Worm (Caenorhabditis elegans) whole organism, L4/young adult: ENCODE measurements around the gene srt-22.

Experiments used
- W03F9.2 ChIP-seq: fragments of 150-350 bp; optimal IDR thresholded peaks from 2 replicates; lab custom pipeline; 2014; ENCODE audit warnings: missing biosample characterization, missing genetic modification characterization
- dao-5 ChIP-seq: sonication (generic microtip); optimal IDR thresholded peaks from 2 replicates; lab custom pipeline; 2016; ENCODE audit warnings: missing genotype, missing genetic modification characterization, moderate library complexity, missing compliant biosample characterization
- him-1 ChIP-seq: sonication (generic microtip); optimal IDR thresholded peaks from 2 replicates; lab custom pipeline; 2016; ENCODE audit warnings: missing genotype, missing genetic modification reagents, missing genetic modification characterization, missing compliant biosample characterization

srt-22 gene

ce11 chrV:15285984-15286383 is 29.7 kb downstream of the srt-22 start:
- TF ChIP-seq W03F9.2 (tag; lab: Kevin White, UChicago), result no peak
- TF ChIP-seq him-1 (tag; lab: Kevin White, UChicago), result no peak
- no peak for TF ChIP-seq dao-5

DNA sequence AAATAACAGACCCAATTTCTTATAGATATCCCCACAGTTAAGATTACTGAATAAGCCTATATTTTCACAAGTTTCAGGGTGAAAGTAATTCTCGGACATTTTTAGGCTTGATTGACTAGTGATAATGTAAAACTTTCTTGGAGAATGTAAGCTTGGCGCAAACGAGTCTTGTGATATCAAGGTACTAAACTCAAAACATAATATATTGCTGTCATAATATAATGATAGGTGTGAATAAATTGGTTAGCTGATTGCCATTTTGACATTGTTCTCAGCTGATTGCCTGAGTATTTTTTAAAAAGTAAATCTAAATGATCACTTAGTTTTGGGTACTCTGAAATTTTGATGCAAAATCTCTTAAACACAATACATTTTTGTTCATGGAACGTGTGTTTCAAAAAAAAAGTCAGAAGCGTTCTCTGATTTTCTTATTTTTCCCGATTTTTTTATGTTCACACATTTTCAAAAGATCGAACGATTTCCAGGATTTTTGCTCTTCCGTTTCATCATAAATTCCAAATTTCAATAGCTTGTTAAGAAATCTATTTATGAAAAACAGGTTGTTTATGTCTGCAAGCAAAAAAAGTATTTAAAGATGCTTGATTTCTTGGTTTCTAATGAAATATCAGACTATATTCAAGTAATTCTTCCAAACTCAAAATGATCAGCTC is 34.3 kb downstream of the srt-22 start, which contains the start of the genes srw-19 and srx-51:
Gene srw-19, minus strand, starts transcription at position 101 of the 671 bp plus-strand sequence.
Gene srx-51, plus strand, starts transcription at position 621 of the 671 bp plus-strand sequence.
- TF ChIP-seq him-1 (tag; lab: Kevin White, UChicago) (no peak), dao-5 (no peak), W03F9.2 (tag; lab: Kevin White, UChicago) (no peak)

DNA sequence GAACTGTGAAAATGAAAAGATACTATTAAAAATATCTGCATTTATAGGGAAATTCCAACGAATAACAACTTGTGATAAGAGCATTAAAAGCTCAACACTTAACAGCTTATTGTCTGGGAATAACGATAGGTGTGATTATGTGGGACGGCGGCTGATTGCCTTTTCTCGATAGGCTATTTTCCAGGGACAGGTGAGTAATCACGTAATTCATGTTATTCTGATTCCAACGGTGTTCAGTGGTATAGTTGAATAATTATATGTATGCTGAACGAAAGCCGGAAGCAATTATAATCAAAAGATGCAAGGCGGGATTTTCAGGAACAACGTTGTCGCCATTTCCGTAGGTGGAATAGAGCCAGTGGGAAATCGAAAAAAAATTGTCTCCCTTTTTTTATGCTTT is 38.8 kb downstream of the srt-22 start, which contains the start of gene srw-17:
Gene srw-17, minus strand, starts transcription at position 101 of the 400 bp plus-strand sequence.
- TF ChIP-seq dao-5 (no peak), him-1 (tag; lab: Kevin White, UChicago) (no peak), W03F9.2 (tag; lab: Kevin White, UChicago) (no peak)

DNA sequence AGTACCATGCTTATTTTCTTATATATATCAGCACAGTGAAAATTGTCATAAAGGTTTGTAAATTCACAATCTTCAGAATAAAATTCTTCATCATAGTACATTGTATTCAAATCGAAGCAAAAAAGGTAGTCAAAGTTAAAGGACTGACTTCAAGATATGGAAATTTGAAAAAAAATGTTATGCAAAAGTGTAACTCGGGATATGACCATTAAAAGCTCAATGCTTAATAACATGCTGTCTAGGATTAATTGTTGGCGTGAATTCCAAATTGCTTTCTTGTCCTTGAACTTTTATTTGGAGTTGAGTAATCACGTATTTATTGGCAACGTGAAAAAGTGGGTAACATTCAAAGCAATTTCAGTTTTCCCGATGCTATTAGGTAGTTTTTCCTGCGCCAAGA is 41.0 kb downstream of the srt-22 start, which contains the start of gene srw-16:
Gene srw-16, minus strand, starts transcription at position 101 of the 400 bp plus-strand sequence.
- no peak for TF ChIP-seq dao-5
- TF ChIP-seq him-1 (tag; lab: Kevin White, UChicago), result no peak
- TF ChIP-seq W03F9.2 (tag; lab: Kevin White, UChicago), result no peak

ce11 chrV:15272263-15272662 is 43.5 kb downstream of the srt-22 start, which contains the start of gene T10H4.4:
T10H4.4 (minus strand) TSS chrV:15272363.
- TF ChIP-seq W03F9.2 (tag; lab: Kevin White, UChicago), result no peak
- TF ChIP-seq him-1 (tag; lab: Kevin White, UChicago), result no peak
- TF ChIP-seq dao-5, result no peak

- TF ChIP-seq dao-5 (no peak), W03F9.2 (tag; lab: Kevin White, UChicago) (no peak)
Observed at ce11 chrV:15268302-15268701, 47.4 kb downstream of the srt-22 start, which contains the start of gene srw-22. srw-22 (plus strand) TSS chrV:15268602.

DNA sequence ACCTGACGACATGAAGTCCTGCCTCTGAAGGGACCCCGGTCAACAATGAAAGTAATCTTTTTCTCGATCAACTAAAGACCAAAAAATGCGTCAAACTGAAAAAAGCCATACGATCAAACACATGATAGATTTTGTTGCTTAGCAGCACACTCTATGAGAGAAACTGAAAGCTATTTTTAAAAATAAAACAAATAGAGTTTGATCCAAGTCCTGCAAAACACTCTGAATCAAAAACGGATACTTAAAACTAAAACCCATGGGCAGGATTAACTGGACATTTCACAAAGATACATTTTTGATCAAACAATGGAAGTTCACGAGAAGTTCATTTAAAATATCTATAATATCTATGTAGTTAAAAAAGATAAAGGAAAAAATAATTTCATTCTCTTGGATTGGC is 48.3 kb downstream of the srt-22 start, which contains the start of gene T10H4.13:
Gene T10H4.13, minus strand, starts transcription at position 101 of the 400 bp plus-strand sequence.
- TF ChIP-seq him-1 (tag; lab: Kevin White, UChicago), result no peak
- TF ChIP-seq dao-5, result no peak
- no peak for TF ChIP-seq W03F9.2 (tag; lab: Kevin White, UChicago)

- TF ChIP-seq W03F9.2 (tag; lab: Kevin White, UChicago), result no peak
- TF ChIP-seq him-1 (tag; lab: Kevin White, UChicago), result no peak
- TF ChIP-seq dao-5, result no peak
Observed at ce11 chrV:15265814-15266213, 49.9 kb downstream of the srt-22 start, which contains the start of gene M01B2.13. M01B2.13 (minus strand) TSS chrV:15265914.
